Worm (Caenorhabditis elegans) whole organism, young adult: ENCODE data around the gene F49H6.17.

ENCODE experiments used
- C06A6.2 ChIP-seq: fragments of 200-800 bp; sonication (Bioruptor generic); conservative IDR thresholded peaks from 2 replicates; pipeline ENCODE4 v1.3.6; 2022; ENCODE audit warnings: missing genetic modification characterization, missing compliant biosample characterization
- Y53F4B.3 ChIP-seq: fragments of 200-800 bp; sonication (Bioruptor generic); IDR thresholded peaks from 2 replicates; pipeline ENCODE4 v1.3.6; 2022; ENCODE audit warnings: missing genetic modification reagents, missing genetic modification characterization, missing compliant biosample characterization
- ama-1 ChIP-seq, 3 experiments: fragments of 150-350 bp in 1 of 3; sonication (generic microtip) in 2 of 3; optimal IDR thresholded peaks; 2 replicates each; lab custom pipeline; 2014 to 2018; ENCODE audit warnings: missing biosample characterization in 2 of 3, missing genetic modification characterization in 2 of 3, missing genetic modification reagents in 2 of 3
- athp-1 ChIP-seq: sonication (generic microtip); optimal IDR thresholded peaks from 2 replicates; lab custom pipeline; 2017; ENCODE audit warnings: mild to moderate bottlenecking, missing genetic modification characterization, missing compliant biosample characterization
- ekl-4 ChIP-seq: fragments of 200-800 bp; sonication (Bioruptor generic); IDR thresholded peaks from 2 replicates; pipeline ENCODE4 v1.3.6; 2022; ENCODE audit warnings: missing genetic modification reagents, missing genetic modification characterization, missing compliant biosample characterization
- nhr-27 ChIP-seq: fragments of 200-800 bp; sonication (Bioruptor generic); optimal IDR thresholded peaks from 2 replicates; lab custom pipeline; 2018; ENCODE audit warnings: mild to moderate bottlenecking, missing genetic modification characterization, moderate library complexity, missing compliant biosample characterization
- nhr-90 ChIP-seq: sonication (generic microtip); optimal IDR thresholded peaks from 2 replicates; lab custom pipeline; 2016; ENCODE audit warnings: missing genotype, mild to moderate bottlenecking, missing genetic modification characterization, missing compliant biosample characterization
- sea-2 ChIP-seq: fragments of 200-800 bp; sonication (Bioruptor generic); IDR thresholded peaks from 2 replicates; pipeline ENCODE4 v1.3.6; 2022; ENCODE audit warnings: missing genetic modification characterization, missing compliant biosample characterization
- unc-130 ChIP-seq: sonication (generic microtip); optimal IDR thresholded peaks from 2 replicates; lab custom pipeline; 2016; ENCODE audit warnings: missing genetic modification reagents, missing genetic modification characterization, missing compliant biosample characterization
- unc-62 ChIP-seq: fragments of 150-350 bp; optimal IDR thresholded peaks from 2 replicates; lab custom pipeline; 2014; ENCODE audit warnings: missing biosample characterization, missing genetic modification reagents, missing genetic modification characterization
- ztf-18 ChIP-seq: sonication (generic microtip); optimal IDR thresholded peaks from 2 replicates; lab custom pipeline; 2016; ENCODE audit warnings: missing genotype, mild to moderate bottlenecking, missing genetic modification characterization, missing compliant biosample characterization

DNA sequence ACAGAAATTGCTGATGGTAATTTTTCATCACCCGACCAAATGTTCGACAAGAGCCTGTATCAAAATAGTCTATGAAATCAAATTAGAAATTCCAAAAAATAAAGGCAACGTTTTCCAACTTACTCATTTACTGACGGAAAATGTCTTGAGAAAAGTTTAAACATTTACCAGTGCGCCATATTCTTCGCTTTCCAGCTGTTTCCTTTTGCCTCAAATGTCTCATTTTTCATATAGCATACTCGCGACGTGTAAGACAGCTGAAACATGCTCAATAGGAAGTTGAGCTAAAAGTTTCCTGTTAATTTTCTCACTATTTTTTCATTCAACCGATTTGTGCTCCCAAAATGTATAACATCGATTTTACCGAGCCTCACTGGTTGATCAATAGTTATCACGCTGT, 40.2 kb downstream of the F49H6.17 start, which contains the start of gene sri-66:
- no peak for TF ChIP-seq sea-2 (GFP tag; lab: Robert Waterston, UW)
- no peak for TF ChIP-seq ama-1 (optimal IDR thresholded peaks at IDR 0.05; lab: Kevin White, UChicago)
- TF ChIP-seq ama-1 (GFP tag; optimal IDR thresholded peaks at IDR 0.05; lab: Kevin White, UChicago), result no peak
- TF ChIP-seq nhr-90 (tag; lab: Kevin White, UChicago), result no peak
- TF ChIP-seq ekl-4 (GFP tag; lab: Robert Waterston, UW), result no peak
- TF ChIP-seq ztf-18 (tag; lab: Kevin White, UChicago), result no peak
- TF ChIP-seq nhr-27 (tag; lab: Kevin White, UChicago), result no peak
- no peak for TF ChIP-seq Y53F4B.3 (GFP tag; lab: Robert Waterston, UW)
- no peak for TF ChIP-seq unc-130
- TF ChIP-seq C06A6.2 (GFP tag; lab: Robert Waterston, UW), result no peak
- no peak for TF ChIP-seq unc-62 (GFP tag; lab: Kevin White, UChicago)
- no peak for TF ChIP-seq athp-1
